Worm (Caenorhabditis elegans) whole organism, L4 larva: Measurements from ENCODE around the gene sap-49.

ENCODE experiments used
- F10B5.3 ChIP-seq: sonication (generic microtip); optimal IDR thresholded peaks from 2 replicates; lab custom pipeline; 2016; ENCODE audit warnings: mild to moderate bottlenecking, missing genetic modification characterization, missing compliant biosample characterization
- F26F4.8 ChIP-seq: fragments of 200-800 bp; sonication (Bioruptor generic); conservative IDR thresholded peaks from 2 replicates; pipeline ENCODE4 v1.3.6; 2022; ENCODE audit warnings: missing genetic modification characterization, missing compliant biosample characterization
- F37D6.2 ChIP-seq: sonication (generic microtip); optimal IDR thresholded peaks from 2 replicates; lab custom pipeline; 2016; ENCODE audit warnings: mild to moderate bottlenecking, missing genetic modification characterization, missing compliant biosample characterization
- Y105C5A.15 ChIP-seq: fragments of 200-800 bp; sonication (Bioruptor generic); IDR thresholded peaks from 2 replicates; pipeline ENCODE4 v1.3.6; 2022; ENCODE audit warnings: missing genetic modification characterization, missing compliant biosample characterization
- Y5F2A.4 ChIP-seq: fragments of 200-800 bp; sonication (Bioruptor generic); optimal IDR thresholded peaks from 2 replicates; lab custom pipeline; 2018; ENCODE audit warnings: mild to moderate bottlenecking, missing genetic modification characterization, missing compliant biosample characterization
- ZK546.5 ChIP-seq, 2 experiments: sonication (generic microtip); optimal IDR thresholded peaks; 2 replicates each; lab custom pipeline; 2017; ENCODE audit warnings: missing biosample characterization in 2 of 2, missing genetic modification characterization in 2 of 2
- aha-1 ChIP-seq: fragments of 150-350 bp; peaks from one replicate; lab custom pipeline; 2014; ENCODE audit warnings: missing biosample characterization, missing genetic modification characterization
- ama-1 ChIP-seq: fragments of 150-350 bp; optimal IDR thresholded peaks from 2 replicates; lab custom pipeline; 2014; ENCODE audit warnings: inconsistent platforms, mixed read lengths
- attf-4 ChIP-seq: sonication (generic microtip); optimal IDR thresholded peaks from 3 replicates; lab custom pipeline; 2017; ENCODE audit warnings: missing biosample characterization, missing genetic modification characterization
- ceh-28 ChIP-seq: fragments of 150-350 bp; optimal IDR thresholded peaks from 2 replicates; lab custom pipeline; 2014; ENCODE audit warnings: missing biosample characterization, missing genetic modification reagents, missing genetic modification characterization
- ceh-44 ChIP-seq: fragments of 200-800 bp; sonication (Bioruptor generic); IDR thresholded peaks from 2 replicates; pipeline ENCODE4 v1.3.6; 2022; ENCODE audit warnings: missing genetic modification reagents, missing genetic modification characterization, missing compliant biosample characterization
- ceh-82 ChIP-seq: sonication (generic microtip); optimal IDR thresholded peaks from 2 replicates; lab custom pipeline; 2017; ENCODE audit warnings: missing biosample characterization, missing genetic modification characterization
- ctbp-1 ChIP-seq: fragments of 200-800 bp; sonication (Bioruptor generic); IDR thresholded peaks from 2 replicates; pipeline ENCODE4 v1.3.6; 2022; ENCODE audit warnings: missing genetic modification reagents, missing genetic modification characterization, missing compliant biosample characterization
- daf-12 ChIP-seq: fragments of 150-350 bp; optimal IDR thresholded peaks from 2 replicates; lab custom pipeline; 2014; ENCODE audit warnings: missing biosample characterization, missing genetic modification reagents, missing genetic modification characterization
- daf-16 ChIP-seq, 3 experiments: sonication (generic microtip); optimal IDR thresholded peaks; 2 replicates each; lab custom pipeline; 2016 to 2017; ENCODE audit warnings: missing genetic modification characterization in 3 of 3, missing genetic modification reagents in 3 of 3, mild to moderate bottlenecking in 2 of 3, missing compliant biosample characterization in 2 of 3, missing biosample characterization in 1 of 3, moderate library complexity in 1 of 3
- daf-8 ChIP-seq: fragments of 200-800 bp; sonication (Bioruptor generic); IDR thresholded peaks from 2 replicates; pipeline ENCODE4 v1.3.6; 2022; ENCODE audit warnings: missing genetic modification characterization, missing compliant biosample characterization
- dmd-6 ChIP-seq: fragments of 200-800 bp; sonication (Bioruptor generic); IDR thresholded peaks from 2 replicates; pipeline ENCODE4 v1.3.6; 2022; ENCODE audit warnings: missing genetic modification reagents, missing genetic modification characterization, missing compliant biosample characterization
- dmd-8 ChIP-seq: fragments of 200-800 bp; sonication (Bioruptor generic); IDR thresholded peaks from 2 replicates; pipeline ENCODE4 v1.3.6; 2022; ENCODE audit warnings: missing genetic modification characterization, missing compliant biosample characterization
- dmd-9 ChIP-seq: fragments of 200-800 bp; sonication (Bioruptor generic); IDR thresholded peaks from 2 replicates; pipeline ENCODE4 v1.3.6; 2022; ENCODE audit warnings: missing genetic modification reagents, missing genetic modification characterization, missing compliant biosample characterization
- dpl-1 ChIP-seq: fragments of 150-350 bp; optimal IDR thresholded peaks from 2 replicates; lab custom pipeline; 2014; ENCODE audit warnings: missing biosample characterization, missing genetic modification reagents, missing genetic modification characterization
- egl-27 ChIP-seq: sonication (generic microtip); optimal IDR thresholded peaks from 3 replicates; lab custom pipeline; 2017; ENCODE audit warnings: missing biosample characterization, missing genetic modification reagents, missing genetic modification characterization
- egl-43 ChIP-seq: fragments of 200-800 bp; sonication (Bioruptor generic); IDR thresholded peaks from 2 replicates; pipeline ENCODE4 v1.3.6; 2022; ENCODE audit warnings: missing genetic modification reagents, missing genetic modification characterization, missing compliant biosample characterization
- fkh-10 ChIP-seq: fragments of 150-350 bp; optimal IDR thresholded peaks from 2 replicates; lab custom pipeline; 2014; ENCODE audit warnings: missing biosample characterization, missing genetic modification reagents, missing genetic modification characterization
- hif-1 ChIP-seq, 2 experiments: sonication (generic microtip); optimal IDR thresholded peaks; 2 replicates each; lab custom pipeline; 2016 to 2017; ENCODE audit warnings: missing compliant biosample characterization in 2 of 2, missing genetic modification characterization in 2 of 2, missing genetic modification reagents in 2 of 2, missing genotype in 2 of 2, mild to moderate bottlenecking in 1 of 2
- hlh-11 ChIP-seq: fragments of 200-800 bp; sonication (Bioruptor generic); optimal IDR thresholded peaks from 2 replicates; lab custom pipeline; 2018; ENCODE audit warnings: mild to moderate bottlenecking, missing genetic modification characterization, missing compliant biosample characterization
- hlh-30 ChIP-seq: sonication (generic microtip); optimal IDR thresholded peaks from 2 replicates; lab custom pipeline; 2017; ENCODE audit warnings: antibody characterized with exemption, mild to moderate bottlenecking, missing genetic modification characterization, missing compliant biosample characterization; ENCODE audit not compliant: insufficient read depth
- jun-1 ChIP-seq: fragments of 150-350 bp; optimal IDR thresholded peaks from 2 replicates; lab custom pipeline; 2014; ENCODE audit warnings: missing biosample characterization, missing genetic modification reagents, missing genetic modification characterization
- lim-7 ChIP-seq: fragments of 200-800 bp; sonication (Bioruptor generic); IDR thresholded peaks from 2 replicates; pipeline ENCODE4 v1.3.6; 2022; ENCODE audit warnings: missing genetic modification characterization, missing compliant biosample characterization
- lin-1 ChIP-seq: fragments of 200-800 bp; sonication (Bioruptor generic); IDR thresholded peaks from 2 replicates; pipeline ENCODE4 v1.3.6; 2022; ENCODE audit warnings: missing genetic modification reagents, missing genetic modification characterization, missing compliant biosample characterization
- lin-15B ChIP-seq: fragments of 150-350 bp; sonication (generic microtip); optimal IDR thresholded peaks from 3 replicates; lab custom pipeline; 2014; ENCODE audit warnings: missing biosample characterization, missing genetic modification characterization
- lin-38 ChIP-seq: fragments of 200-800 bp; sonication (Bioruptor generic); IDR thresholded peaks from 2 replicates; pipeline ENCODE4 v1.3.6; 2022; ENCODE audit warnings: missing genetic modification reagents, missing genetic modification characterization, missing compliant biosample characterization
- lir-3 ChIP-seq: sonication (generic microtip); optimal IDR thresholded peaks from 2 replicates; lab custom pipeline; 2016; ENCODE audit warnings: mild to moderate bottlenecking, missing genetic modification characterization, missing compliant biosample characterization
- lsy-2 ChIP-seq, 2 experiments: fragments of 150-350 bp in 1 of 2; sonication (generic microtip) in 1 of 2; optimal IDR thresholded peaks; 2 replicates each; lab custom pipeline; 2014 to 2017; ENCODE audit warnings: missing biosample characterization in 2 of 2, missing genetic modification characterization in 2 of 2
- madf-5 ChIP-seq, 2 experiments: fragments of 200-800 bp; sonication (Bioruptor generic); IDR thresholded peaks; 2 replicates each; pipeline ENCODE4 v1.3.6; 2022; ENCODE audit warnings: missing compliant biosample characterization in 2 of 2, missing genetic modification characterization in 2 of 2
- madf-9 ChIP-seq: fragments of 200-800 bp; sonication (Bioruptor generic); conservative IDR thresholded peaks from 2 replicates; pipeline ENCODE4 v1.3.6; 2022; ENCODE audit warnings: missing genetic modification reagents, missing genetic modification characterization, missing compliant biosample characterization
- mdl-1 ChIP-seq, 2 experiments: fragments of 150-350 bp in 1 of 2; sonication (generic microtip) in 1 of 2; optimal IDR thresholded peaks; 2 replicates each; lab custom pipeline; 2014 to 2017; ENCODE audit warnings: missing biosample characterization in 2 of 2, missing genetic modification characterization in 2 of 2
- mdt-29 ChIP-seq: fragments of 200-800 bp; sonication (Bioruptor generic); IDR thresholded peaks from 2 replicates; pipeline ENCODE4 v1.3.6; 2022; ENCODE audit warnings: missing genetic modification reagents, missing genetic modification characterization, missing compliant biosample characterization
- mxl-2 ChIP-seq: fragments of 200-800 bp; sonication (Bioruptor generic); conservative IDR thresholded peaks from 2 replicates; pipeline ENCODE4 v1.3.6; 2022; ENCODE audit warnings: missing genetic modification reagents, missing genetic modification characterization, missing compliant biosample characterization
- nhr-10 ChIP-seq: fragments of 150-350 bp; optimal IDR thresholded peaks from 2 replicates; lab custom pipeline; 2014; ENCODE audit warnings: missing biosample characterization, missing genetic modification characterization
- nhr-11 ChIP-seq: fragments of 150-350 bp; optimal IDR thresholded peaks from 2 replicates; lab custom pipeline; 2014; ENCODE audit warnings: missing biosample characterization, missing genetic modification characterization
- nhr-237 ChIP-seq: sonication (generic microtip); optimal IDR thresholded peaks from 2 replicates; lab custom pipeline; 2017; ENCODE audit warnings: missing biosample characterization, missing genetic modification characterization
- nhr-25 ChIP-seq: sonication (generic microtip); optimal IDR thresholded peaks from 2 replicates; lab custom pipeline; 2017; ENCODE audit warnings: missing genetic modification characterization, mild to moderate bottlenecking, missing compliant biosample characterization, antibody characterized with exemption, moderate library complexity, borderline replicate concordance; ENCODE audit not compliant: insufficient read depth
- nhr-28 ChIP-seq: fragments of 150-350 bp; optimal IDR thresholded peaks from 2 replicates; lab custom pipeline; 2014; ENCODE audit warnings: missing biosample characterization, missing genetic modification characterization
- nhr-6 ChIP-seq: fragments of 150-350 bp; optimal IDR thresholded peaks from 2 replicates; lab custom pipeline; 2014; ENCODE audit warnings: missing biosample characterization, missing genetic modification characterization
- pqm-1 ChIP-seq: sonication (generic microtip); optimal IDR thresholded peaks from 2 replicates; lab custom pipeline; 2017; ENCODE audit warnings: missing biosample characterization, missing genetic modification characterization
- saeg-2 ChIP-seq: fragments of 200-800 bp; sonication (Bioruptor generic); IDR thresholded peaks from 2 replicates; pipeline ENCODE4 v1.3.6; 2022; ENCODE audit warnings: missing genetic modification reagents, missing genetic modification characterization, missing compliant biosample characterization
- skn-1 ChIP-seq: fragments of 150-350 bp; optimal IDR thresholded peaks from 2 replicates; lab custom pipeline; 2014; ENCODE audit warnings: missing biosample characterization, missing genetic modification characterization
- unc-62 ChIP-seq, 3 experiments: fragments of 150-350 bp in 1 of 3; sonication (generic microtip); optimal IDR thresholded peaks in 2 of 3; peaks in 1 of 3; 1 replicate in 1 of 3; 2 replicates in 2 of 3; lab custom pipeline; 2014 to 2017; ENCODE audit warnings: missing biosample characterization in 3 of 3, missing genetic modification characterization in 3 of 3, missing genetic modification reagents in 3 of 3, missing genotype in 1 of 3
- zag-1 ChIP-seq: fragments of 150-350 bp; optimal IDR thresholded peaks from 2 replicates; lab custom pipeline; 2014; ENCODE audit warnings: missing biosample characterization, missing genetic modification characterization
- zip-11 ChIP-seq: fragments of 200-800 bp; sonication (Bioruptor generic); IDR thresholded peaks from 2 replicates; pipeline ENCODE4 v1.3.6; 2022; ENCODE audit warnings: missing genetic modification characterization, missing compliant biosample characterization
- ztf-11 ChIP-seq: fragments of 150-350 bp; optimal IDR thresholded peaks from 2 replicates; lab custom pipeline; 2014; ENCODE audit warnings: missing biosample characterization, missing genetic modification characterization

sap-49 gene

DNA sequence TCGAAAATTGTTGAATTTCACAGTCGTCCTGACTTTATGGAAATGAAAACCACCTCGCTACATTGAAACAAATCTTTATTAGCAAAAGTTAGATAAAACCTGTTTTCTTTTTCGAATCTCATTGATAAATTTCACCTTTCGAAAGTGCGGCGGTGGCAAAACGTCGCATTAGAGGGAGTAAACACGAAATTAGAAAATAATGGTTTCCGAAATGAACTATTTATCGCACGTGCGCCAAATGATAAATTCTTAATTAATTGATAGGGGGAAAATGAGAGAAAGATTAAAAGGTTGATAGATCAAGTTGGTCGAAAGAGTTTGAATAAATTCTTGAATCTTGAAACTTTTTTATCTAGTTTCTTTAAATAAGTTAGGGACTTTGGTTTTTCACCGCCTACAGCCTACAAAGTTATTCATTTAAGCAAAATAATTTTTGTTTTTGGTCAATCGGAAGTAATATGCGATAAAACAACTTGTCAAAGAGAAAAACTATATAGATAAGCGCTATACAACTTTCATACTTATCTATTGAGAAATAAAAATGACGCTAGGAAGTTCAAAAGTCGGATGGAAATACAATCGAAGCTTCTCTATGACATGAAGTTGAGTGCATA is 35.6 kb upstream of the sap-49 start:
- TF ChIP-seq ZK546.5 (tag; optimal IDR thresholded peaks at IDR 0.05; lab: Kevin White, UChicago): no peak
- no peak for TF ChIP-seq ztf-11
- no peak for TF ChIP-seq madf-9 (GFP tag; lab: Robert Waterston, UW)
- peak; percentile 7 for TF ChIP-seq hlh-30 (tag; lab: Kevin White, UChicago)
- no peak for TF ChIP-seq madf-5 (GFP tag; IDR thresholded peaks at IDR 0.05; lab: Robert Waterston, UW)
- no peak for TF ChIP-seq dpl-1 (GFP tag; lab: Kevin White, UChicago)
- TF ChIP-seq aha-1 (tag; lab: Kevin White, UChicago): peak; percentile 46
- TF ChIP-seq F10B5.3: no peak
- TF ChIP-seq egl-43 (GFP tag; lab: Robert Waterston, UW): no peak
- peak; percentile 6 for TF ChIP-seq nhr-28 (tag; lab: Kevin White, UChicago)
- TF ChIP-seq attf-4 (tag; lab: Kevin White, UChicago): no peak
- TF ChIP-seq egl-27 (tag; lab: Kevin White, UChicago): no peak
- TF ChIP-seq nhr-10 (tag; lab: Kevin White, UChicago): no peak
- TF ChIP-seq hlh-11 (tag; lab: Kevin White, UChicago): peak; percentile 22
- TF ChIP-seq ceh-28 (tag; lab: Kevin White, UChicago): no peak
- TF ChIP-seq fkh-10 (GFP tag; lab: Kevin White, UChicago): no peak
- no peak for TF ChIP-seq nhr-6 (tag; lab: Kevin White, UChicago)
- TF ChIP-seq daf-8: no peak
- no peak for TF ChIP-seq daf-16 (GFP tag; optimal IDR thresholded peaks at IDR 0.05; lab: Kevin White, UChicago)
- TF ChIP-seq daf-16 (tag; optimal IDR thresholded peaks at IDR 0.05; lab: Kevin White, UChicago): peak; percentile 59
- TF ChIP-seq mdl-1 (tag; optimal IDR thresholded peaks at IDR 0.05; lab: Kevin White, UChicago): peak in 1 of 2 experiments; percentile 48
- no peak for TF ChIP-seq ceh-82
- TF ChIP-seq unc-62 (GFP tag; optimal IDR thresholded peaks at IDR 0.05 in 1 of 2; lab: Kevin White, UChicago): no peak
- TF ChIP-seq unc-62 (tag; optimal IDR thresholded peaks at IDR 0.05; lab: Kevin White, UChicago): no peak
- TF ChIP-seq mxl-2 (GFP tag; lab: Robert Waterston, UW): no peak
- no peak for TF ChIP-seq lir-3
- TF ChIP-seq dmd-8 (GFP tag; lab: Robert Waterston, UW): no peak
- TF ChIP-seq daf-12 (tag; lab: Kevin White, UChicago): no peak
- TF ChIP-seq skn-1 (tag; lab: Kevin White, UChicago): no peak
- no peak for TF ChIP-seq zag-1
- no peak for TF ChIP-seq lin-38 (GFP tag; lab: Robert Waterston, UW)
- no peak for TF ChIP-seq ama-1 (lab: Kevin White, UChicago)
- TF ChIP-seq dmd-6 (GFP tag; lab: Robert Waterston, UW): 0 out of 2 replicates have a peak, but pooled peaks have one; percentile 17
- TF ChIP-seq nhr-25 (tag; lab: Kevin White, UChicago): no peak
- TF ChIP-seq Y105C5A.15 (GFP tag; lab: Robert Waterston, UW): no peak
- TF ChIP-seq lin-1: no peak
- no peak for TF ChIP-seq hif-1 (tag; optimal IDR thresholded peaks at IDR 0.05; lab: Kevin White, UChicago)
- TF ChIP-seq F26F4.8 (GFP tag; lab: Robert Waterston, UW): no peak
- TF ChIP-seq jun-1 (tag; lab: Kevin White, UChicago): no peak
- TF ChIP-seq ceh-44 (GFP tag; lab: Robert Waterston, UW): no peak
- TF ChIP-seq lin-15B: no peak
- no peak for TF ChIP-seq lsy-2 (tag; optimal IDR thresholded peaks at IDR 0.05; lab: Kevin White, UChicago)
- no peak for TF ChIP-seq zip-11 (GFP tag; lab: Robert Waterston, UW)
- TF ChIP-seq nhr-11: no peak
- TF ChIP-seq nhr-237 (tag; lab: Kevin White, UChicago): no peak
- no peak for TF ChIP-seq ctbp-1 (GFP tag; lab: Robert Waterston, UW)
- TF ChIP-seq pqm-1 (tag; lab: Kevin White, UChicago): peak; percentile 60
- TF ChIP-seq lim-7 (GFP tag; lab: Robert Waterston, UW): no peak
- TF ChIP-seq mdt-29: no peak
- no peak for TF ChIP-seq F37D6.2
- TF ChIP-seq dmd-9 (GFP tag; lab: Robert Waterston, UW): no peak
- TF ChIP-seq Y5F2A.4 (GFP tag; lab: Kevin White, UChicago): no peak
- no peak for TF ChIP-seq saeg-2 (GFP tag; lab: Robert Waterston, UW)
